Worm (Caenorhabditis elegans): ENCODE results near the gene R10E4.1.

DNA sequence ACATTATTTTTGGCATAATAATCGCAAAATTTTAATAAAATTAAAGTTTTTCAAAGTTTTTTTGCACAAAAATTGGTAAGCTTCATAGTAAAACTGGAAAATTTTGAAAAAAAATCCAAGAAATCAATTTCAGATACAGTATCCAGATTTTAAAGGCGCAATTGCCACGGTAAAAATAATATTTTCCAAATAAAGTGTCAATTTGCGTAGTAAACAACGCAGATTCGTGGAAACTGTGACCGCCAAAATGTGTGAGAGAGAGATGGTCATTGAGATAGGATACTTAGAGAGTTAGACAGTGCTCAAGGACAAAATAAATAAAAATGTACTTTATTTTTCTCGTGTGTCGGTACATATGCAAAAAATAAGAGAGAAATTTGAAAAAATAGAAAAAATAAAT, 33.2 kb downstream of the R10E4.1 start:
- TF ChIP-seq hrde-1 (tag; optimal IDR thresholded peaks at IDR 0.05; ENCODE audit: borderline replicate concordance) (no peak), tbx-9 (tag; optimal IDR thresholded peaks at IDR 0.05; ENCODE audit: borderline replicate concordance) (no peak), unc-62 (GFP tag; optimal IDR thresholded peaks at IDR 0.05) (no peak), cebp-2 (GFP tag; IDR thresholded peaks at IDR 0.05) (no peak), ztf-18 (tag; optimal IDR thresholded peaks at IDR 0.05) (no peak), F55B11.4 (tag; optimal IDR thresholded peaks at IDR 0.05; ENCODE audit: borderline replicate concordance, insufficient read depth) (no peak), D2030.7 (GFP tag; IDR thresholded peaks at IDR 0.05) (no peak), F52B5.7 (tag; optimal IDR thresholded peaks at IDR 0.05) (no peak), atf-7 (tag; optimal IDR thresholded peaks at IDR 0.05) (no peak)

Data from whole organism, young adult.